Worm (Caenorhabditis elegans): ENCODE results near the gene ndg-4.

The ndg-4 gene

ce11 chrIII:4467277-4467676, at the start of gene ndg-4:
Gene ndg-4, minus strand, starts transcription at chrIII:4467377.
- TF ChIP-seq unc-62 (GFP tag; optimal IDR thresholded peaks at IDR 0.05) = no peak

- TF ChIP-seq unc-62 (GFP tag; optimal IDR thresholded peaks at IDR 0.05) = no peak
Measured at ce11 chrIII:4515173-4515572, 48.0 kb upstream of the ndg-4 start.

DNA sequence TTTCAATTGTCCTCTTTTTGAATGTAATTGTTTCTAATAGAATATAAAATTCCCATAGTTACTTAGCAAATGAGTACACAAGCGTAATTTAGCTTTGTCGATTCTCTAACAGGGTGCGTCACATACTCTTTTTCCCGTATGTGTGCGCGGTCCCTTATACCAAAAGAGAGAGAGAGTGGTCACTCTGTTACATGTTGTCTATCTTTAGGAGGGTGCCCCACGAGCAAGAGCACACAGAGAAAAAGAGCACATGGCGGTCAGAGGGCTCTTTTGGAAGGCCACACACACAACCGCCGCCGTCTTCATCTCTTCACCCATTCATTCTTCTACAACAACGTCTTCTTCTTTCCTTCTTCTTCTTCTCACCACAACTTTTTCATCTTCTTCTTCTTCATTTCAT, 46.7 kb upstream of the ndg-4 start:
- no peak for TF ChIP-seq unc-62 (GFP tag; optimal IDR thresholded peaks at IDR 0.05)

ce11 chrIII:4508064-4508905, 41.1 kb upstream of the ndg-4 start, which contains the start of the genes cct-5 and F25F2.1:
Gene cct-5, minus strand, starts transcription at chrIII:4508114.
Gene F25F2.1, plus strand, starts transcription at chrIII:4508855.
- no peak for TF ChIP-seq unc-62 (GFP tag; optimal IDR thresholded peaks at IDR 0.05)

ce11 chrIII:4506590-4507128, 39.5 kb upstream of the ndg-4 start:
- no peak for TF ChIP-seq unc-62 (GFP tag; optimal IDR thresholded peaks at IDR 0.05)

DNA sequence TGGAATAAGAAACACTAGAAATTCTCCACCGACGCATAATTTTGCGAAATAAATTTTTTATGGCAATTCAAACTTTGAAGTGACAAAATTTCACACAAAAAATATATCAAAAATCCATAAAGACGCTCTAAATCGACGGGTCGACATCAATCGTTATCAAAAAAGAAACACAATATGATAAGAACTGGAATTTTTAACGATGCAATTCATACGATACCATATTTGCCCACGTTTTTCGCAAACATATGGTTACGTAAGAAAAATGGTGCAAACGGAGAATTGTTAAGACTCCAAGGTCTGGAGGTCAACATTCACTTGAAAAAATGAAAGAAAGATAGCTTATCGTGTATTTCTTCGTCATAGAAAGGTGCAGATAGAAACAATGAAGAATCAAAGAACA, 39.0 kb upstream of the ndg-4 start:
- TF ChIP-seq unc-62 (GFP tag; optimal IDR thresholded peaks at IDR 0.05) = no peak

- no peak for TF ChIP-seq unc-62 (GFP tag; optimal IDR thresholded peaks at IDR 0.05)
Measured at ce11 chrIII:4505726-4506125, 38.5 kb upstream of the ndg-4 start.

DNA sequence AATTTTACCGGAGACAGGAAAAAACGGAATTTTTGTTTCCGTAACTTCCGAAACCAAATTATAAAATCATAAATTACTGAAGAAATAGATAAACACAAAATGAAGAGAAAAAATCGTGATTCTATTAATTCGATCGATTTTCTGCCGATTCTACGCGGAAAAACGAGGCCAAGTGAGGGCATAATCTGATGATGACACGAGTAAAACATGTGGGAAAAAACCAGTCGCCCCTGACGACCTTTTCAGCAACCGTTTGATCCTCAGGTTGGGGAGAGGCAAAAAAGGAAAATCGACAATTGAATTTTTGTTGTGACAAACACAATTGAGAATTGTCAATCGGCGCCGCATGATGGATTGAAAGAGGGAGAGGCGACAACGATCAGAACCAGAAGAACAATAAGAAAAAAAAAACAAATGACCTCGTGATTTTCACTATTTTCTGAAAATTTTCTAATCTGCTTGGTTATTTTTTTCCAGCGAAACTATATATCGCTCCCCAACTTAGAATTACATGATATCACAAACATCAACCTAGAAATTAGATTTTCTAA, 37.8 kb upstream of the ndg-4 start:
- no peak for TF ChIP-seq unc-62 (GFP tag; optimal IDR thresholded peaks at IDR 0.05)

DNA sequence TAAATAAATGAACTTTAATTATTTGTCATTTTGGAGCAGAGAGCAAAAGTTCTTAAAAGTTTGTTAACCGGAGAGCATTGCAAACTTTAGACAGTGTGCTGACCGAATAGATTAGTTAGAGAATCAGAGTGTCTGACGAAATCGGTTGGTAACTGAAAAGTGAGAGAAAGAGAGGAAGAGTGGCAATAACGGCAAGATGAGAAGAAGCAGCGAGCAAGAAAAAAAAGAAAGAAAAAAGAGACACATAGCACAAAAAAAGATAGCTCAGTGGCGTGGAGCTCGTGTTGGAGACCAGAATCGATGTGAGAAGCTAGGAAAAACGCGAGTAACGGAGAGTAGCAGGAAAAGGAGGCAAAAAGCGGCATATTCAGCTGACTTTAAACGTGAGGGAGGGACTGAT, 37.2 kb upstream of the ndg-4 start:
- TF ChIP-seq unc-62 (GFP tag; optimal IDR thresholded peaks at IDR 0.05) = no peak

ce11 chrIII:4502559-4503240, 35.5 kb upstream of the ndg-4 start:
- no peak for TF ChIP-seq unc-62 (GFP tag; optimal IDR thresholded peaks at IDR 0.05)

- TF ChIP-seq unc-62 (GFP tag; optimal IDR thresholded peaks at IDR 0.05) = no peak
Measured at ce11 chrIII:4498938-4499337, 31.8 kb upstream of the ndg-4 start, which contains the start of the genes C07G2.5 and atf-7. Gene C07G2.5, minus strand, starts transcription at chrIII:4499038. Gene atf-7, minus strand, starts transcription at chrIII:4499045.

- TF ChIP-seq unc-62 (GFP tag; optimal IDR thresholded peaks at IDR 0.05) = no peak
Measured at ce11 chrIII:4496085-4496484, 28.9 kb upstream of the ndg-4 start.

DNA sequence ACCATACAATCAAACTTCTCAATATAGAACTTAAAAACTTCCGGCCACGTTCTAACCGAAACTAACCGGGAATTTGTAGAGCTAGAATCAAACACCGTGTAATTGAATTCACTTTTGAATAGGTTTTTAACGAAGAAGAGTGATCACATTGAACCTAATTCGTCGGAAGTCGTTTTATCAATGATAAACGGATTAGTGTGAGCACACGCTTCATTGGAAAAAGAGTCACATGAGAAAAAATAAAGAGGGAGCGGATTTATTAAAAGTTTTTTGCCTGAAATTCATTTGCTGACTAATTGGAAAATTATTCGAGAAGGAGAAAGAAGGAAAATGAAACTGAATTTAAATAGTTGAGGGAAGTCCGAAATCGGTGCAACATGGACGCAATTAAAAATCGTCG, 28.5 kb upstream of the ndg-4 start:
- no peak for TF ChIP-seq unc-62 (GFP tag; optimal IDR thresholded peaks at IDR 0.05)

ce11 chrIII:4495250-4495649, 28.1 kb upstream of the ndg-4 start:
- TF ChIP-seq unc-62 (GFP tag; optimal IDR thresholded peaks at IDR 0.05) = no peak

DNA sequence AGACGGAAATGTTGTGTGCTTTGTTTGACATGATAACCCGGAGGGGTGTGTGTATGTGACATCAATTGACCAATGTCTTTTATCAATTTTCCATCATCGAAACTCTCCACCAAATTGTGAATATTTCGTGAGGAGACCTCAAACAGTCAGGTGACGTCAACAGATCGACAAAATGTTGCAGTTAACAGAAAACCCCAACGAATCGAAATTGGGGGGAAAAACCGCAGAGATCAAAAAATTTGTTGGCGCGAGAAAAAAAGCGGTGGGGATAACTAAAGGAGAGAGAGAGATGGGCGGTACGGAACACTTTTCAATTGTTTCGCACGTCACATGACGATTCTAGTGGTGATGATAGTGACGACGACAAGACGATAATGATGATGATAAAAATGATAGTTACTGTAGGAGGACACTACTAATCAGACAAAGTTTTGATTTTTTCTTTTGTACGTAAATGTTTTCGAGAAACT, 27.4 kb upstream of the ndg-4 start:
- no peak for TF ChIP-seq unc-62 (GFP tag; optimal IDR thresholded peaks at IDR 0.05)

Data from whole organism, dauer.